Worm (Caenorhabditis elegans) whole organism, L2 larva: ENCODE data around the gene F43G6.4.

Experiments used
- R02D3.7 ChIP-seq: fragments of 150-350 bp; optimal IDR thresholded peaks from 2 replicates; lab custom pipeline; 2014; ENCODE audit warnings: missing biosample characterization, missing genetic modification characterization
- ceh-82 ChIP-seq: fragments of 150-350 bp; optimal IDR thresholded peaks from 2 replicates; lab custom pipeline; 2014; ENCODE audit warnings: missing biosample characterization, missing genetic modification characterization
- nhr-12 ChIP-seq: fragments of 150-350 bp; optimal IDR thresholded peaks from 2 replicates; lab custom pipeline; 2014; ENCODE audit warnings: missing biosample characterization, missing genetic modification characterization
- nhr-25 ChIP-seq: fragments of 150-350 bp; sonication (generic microtip); optimal IDR thresholded peaks from 3 replicates; lab custom pipeline; 2014; ENCODE audit warnings: missing biosample characterization, missing genetic modification characterization
- sma-9 ChIP-seq, 2 experiments: fragments of 150-350 bp in 1 of 2; sonication (generic microtip) in 1 of 2; optimal IDR thresholded peaks; 2 replicates each; lab custom pipeline; 2014 to 2016; ENCODE audit warnings: missing genetic modification characterization in 2 of 2, mild to moderate bottlenecking in 1 of 2, missing biosample characterization in 1 of 2, missing compliant biosample characterization in 1 of 2, missing genetic modification reagents in 1 of 2, moderate library complexity in 1 of 2

ce11 chrII:11810436-11810835 is 19.9 kb downstream of the F43G6.4 start, which contains the start of gene F43G6.7:
- TF ChIP-seq nhr-25 (tag; lab: Kevin White, UChicago) = no peak
- TF ChIP-seq R02D3.7 = no peak
- no peak for TF ChIP-seq sma-9 (GFP tag; optimal IDR thresholded peaks at IDR 0.05; lab: Kevin White, UChicago)
- no peak for TF ChIP-seq sma-9 (tag; optimal IDR thresholded peaks at IDR 0.05; lab: Kevin White, UChicago)
- no peak for TF ChIP-seq nhr-12
- TF ChIP-seq ceh-82 (tag; lab: Kevin White, UChicago) = no peak
